Fruit fly (Drosophila melanogaster) whole organism, embryonic: ENCODE measurements around the gene CG8135.

ENCODE experiments used
- Antp ChIP-seq: fragments of 200-800 bp; sonication (Bioruptor generic); optimal IDR thresholded peaks from 3 replicates; lab custom pipeline; 2016; ENCODE audit warnings: missing biosample characterization, missing genetic modification characterization
- CG10366 ChIP-seq: fragments of 200-800 bp; sonication (Bioruptor generic); IDR thresholded peaks from 2 replicates; pipeline ENCODE4 v1.3.6; 2022; ENCODE audit warnings: missing biosample characterization, missing genetic modification characterization
- CG10543 ChIP-seq: fragments of 200-800 bp; sonication (Bioruptor generic); optimal IDR thresholded peaks from 3 replicates; lab custom pipeline; 2017; ENCODE audit warnings: missing biosample characterization, mild to moderate bottlenecking, missing genetic modification characterization, moderate library complexity
- CG12236 ChIP-seq: fragments of 200-800 bp; sonication (Bioruptor generic); optimal IDR thresholded peaks from 2 replicates; lab custom pipeline; 2016; ENCODE audit warnings: missing biosample characterization, missing genetic modification characterization
- CG15269 ChIP-seq: fragments of 200-800 bp; sonication (Bioruptor generic); optimal IDR thresholded peaks from 2 replicates; lab custom pipeline; 2018; ENCODE audit warnings: missing biosample characterization, mild to moderate bottlenecking, missing genetic modification characterization, moderate library complexity
- CG15601 ChIP-seq: fragments of 200-800 bp; sonication (Bioruptor generic); optimal IDR thresholded peaks from 3 replicates; lab custom pipeline; 2019; ENCODE audit warnings: missing biosample characterization, mild to moderate bottlenecking, missing genetic modification characterization, moderate library complexity
- CG16815 ChIP-seq: fragments of 200-800 bp; sonication (Bioruptor generic); optimal IDR thresholded peaks from 3 replicates; lab custom pipeline; 2017; ENCODE audit warnings: missing biosample characterization, mild to moderate bottlenecking, missing genetic modification characterization
- CG2129 ChIP-seq: fragments of 200-800 bp; sonication (Bioruptor generic); IDR thresholded peaks from 2 replicates; pipeline ENCODE4 v1.3.6; 2022; ENCODE audit warnings: missing biosample characterization, missing genetic modification characterization; ENCODE audit not compliant: partially characterized antibody
- CG2202 ChIP-seq: fragments of 200-800 bp; sonication (Bioruptor generic); optimal IDR thresholded peaks from 2 replicates; lab custom pipeline; 2018; ENCODE audit warnings: missing biosample characterization, mild to moderate bottlenecking, missing genetic modification characterization
- CG30020 ChIP-seq: fragments of 200-800 bp; optimal IDR thresholded peaks from 2 replicates; lab custom pipeline; 2019; ENCODE audit warnings: missing biosample characterization, mild to moderate bottlenecking, missing genetic modification characterization, moderate library complexity
- CG30431 ChIP-seq: fragments of 200-800 bp; sonication (Bioruptor generic); optimal IDR thresholded peaks from 2 replicates; lab custom pipeline; 2017; ENCODE audit warnings: missing biosample characterization, missing genetic modification characterization
- CG6272 ChIP-seq: fragments of 200-800 bp; sonication (Bioruptor generic); IDR thresholded peaks from 2 replicates; pipeline ENCODE4 v1.3.6; 2022; ENCODE audit warnings: missing biosample characterization, missing genetic modification characterization
- CG7745 ChIP-seq: fragments of 200-800 bp; sonication (Bioruptor generic); optimal IDR thresholded peaks from 2 replicates; lab custom pipeline; 2018; ENCODE audit warnings: missing biosample characterization, mild to moderate bottlenecking, missing genetic modification characterization, moderate library complexity
- CG8281 ChIP-seq: fragments of 200-800 bp; sonication (Bioruptor generic); optimal IDR thresholded peaks from 2 replicates; lab custom pipeline; 2018; ENCODE audit warnings: missing biosample characterization, mild to moderate bottlenecking, missing genetic modification characterization, moderate library complexity
- CkIIα-i1 ChIP-seq: fragments of 200-800 bp; sonication (Bioruptor generic); IDR thresholded peaks from 2 replicates; pipeline ENCODE4 v1.3.6; 2022; ENCODE audit warnings: missing biosample characterization, missing genetic modification characterization
- D19A ChIP-seq: fragments of 200-800 bp; optimal IDR thresholded peaks from 3 replicates; lab custom pipeline; 2019; ENCODE audit warnings: missing biosample characterization, mild to moderate bottlenecking, missing genetic modification characterization, moderate library complexity
- Dip3 ChIP-seq: fragments of 200-800 bp; sonication (Bioruptor generic); optimal IDR thresholded peaks from 3 replicates; lab custom pipeline; 2016; ENCODE audit warnings: missing biosample characterization, missing genetic modification characterization
- Elba2 ChIP-seq: fragments of 200-800 bp; sonication (Bioruptor generic); optimal IDR thresholded peaks from 3 replicates; lab custom pipeline; 2016; ENCODE audit warnings: missing biosample characterization, missing genetic modification characterization
- Fer1 ChIP-seq: fragments of 200-800 bp; sonication (Bioruptor generic); optimal IDR thresholded peaks from 2 replicates; lab custom pipeline; 2017; ENCODE audit warnings: missing biosample characterization, mild to moderate bottlenecking, missing genetic modification characterization
- HHEX ChIP-seq: fragments of 200-800 bp; sonication (Bioruptor generic); optimal IDR thresholded peaks from 3 replicates; lab custom pipeline; 2017; ENCODE audit warnings: missing biosample characterization, mild to moderate bottlenecking, missing genetic modification characterization, missing genetic modification reagents
- HmgD ChIP-seq: fragments of 200-800 bp; sonication (Bioruptor generic); optimal IDR thresholded peaks from 3 replicates; lab custom pipeline; 2016; ENCODE audit warnings: missing biosample characterization, missing genetic modification characterization
- Hr3 ChIP-seq: fragments of 200-800 bp; sonication (Bioruptor generic); optimal IDR thresholded peaks from 3 replicates; lab custom pipeline; 2016; ENCODE audit warnings: missing biosample characterization, missing genetic modification characterization
- Jarid2 ChIP-seq: fragments of 200-800 bp; sonication (Bioruptor generic); optimal IDR thresholded peaks from 3 replicates; lab custom pipeline; 2017; ENCODE audit warnings: mild to moderate bottlenecking, missing biosample characterization, missing genetic modification reagents, missing genetic modification characterization
- Myb ChIP-seq: fragments of 200-800 bp; sonication (Bioruptor generic); optimal IDR thresholded peaks from 2 replicates; lab custom pipeline; 2016; ENCODE audit warnings: missing biosample characterization, missing genetic modification characterization
- NC2α ChIP-seq: fragments of 200-800 bp; sonication (Bioruptor generic); optimal IDR thresholded peaks from 2 replicates; lab custom pipeline; 2016; ENCODE audit warnings: missing biosample characterization, missing genetic modification characterization
- Ptx1 ChIP-seq: fragments of 200-800 bp; sonication (Bioruptor generic); IDR thresholded peaks from 2 replicates; pipeline ENCODE4 v1.3.6; 2022; ENCODE audit warnings: missing biosample characterization, missing genetic modification characterization
- Sry-β ChIP-seq: fragments of 200-800 bp; sonication (Bioruptor generic); optimal IDR thresholded peaks from 2 replicates; lab custom pipeline; 2018; ENCODE audit warnings: missing biosample characterization, mild to moderate bottlenecking, missing genetic modification characterization, moderate library complexity
- ap ChIP-seq: fragments of 200-800 bp; sonication (Bioruptor generic); IDR thresholded peaks from 2 replicates; pipeline ENCODE4 v1.3.6; 2022; ENCODE audit warnings: missing biosample characterization, missing genetic modification characterization
- ase ChIP-seq: fragments of 200-800 bp; sonication (Bioruptor generic); IDR thresholded peaks from 3 replicates; pipeline ENCODE4 v1.3.6; 2022; ENCODE audit warnings: missing biosample characterization, missing genetic modification characterization
- ash1 ChIP-seq: fragments of 200-800 bp; sonication (Bioruptor generic); optimal IDR thresholded peaks from 2 replicates; lab custom pipeline; 2018; ENCODE audit warnings: missing biosample characterization, mild to moderate bottlenecking, missing genetic modification characterization
- bab2 ChIP-seq: fragments of 200-800 bp; sonication (Bioruptor generic); optimal IDR thresholded peaks from 2 replicates; lab custom pipeline; 2016; ENCODE audit warnings: missing biosample characterization, missing genetic modification characterization
- dimm ChIP-seq: fragments of 200-800 bp; sonication (Bioruptor generic); IDR thresholded peaks from 2 replicates; pipeline ENCODE4 v1.3.6; 2022; ENCODE audit warnings: missing biosample characterization, missing genetic modification characterization
- dmrt11E ChIP-seq: fragments of 200-800 bp; sonication (Bioruptor generic); optimal IDR thresholded peaks from 3 replicates; lab custom pipeline; 2018; ENCODE audit warnings: missing biosample characterization, mild to moderate bottlenecking, missing genetic modification characterization, moderate library complexity
- dmrt99B ChIP-seq: fragments of 200-800 bp; sonication (Bioruptor generic); optimal IDR thresholded peaks from 2 replicates; lab custom pipeline; 2018; ENCODE audit warnings: missing biosample characterization, mild to moderate bottlenecking, missing genetic modification characterization, moderate library complexity
- emc ChIP-seq: fragments of 200-800 bp; sonication (Bioruptor generic); optimal IDR thresholded peaks from 2 replicates; lab custom pipeline; 2016; ENCODE audit warnings: missing biosample characterization, missing genetic modification characterization
- fd102C ChIP-seq: fragments of 200-800 bp; sonication (Bioruptor generic); optimal IDR thresholded peaks from 2 replicates; lab custom pipeline; 2018; ENCODE audit warnings: missing biosample characterization, mild to moderate bottlenecking, missing genetic modification characterization, moderate library complexity
- gfzf ChIP-seq: fragments of 200-800 bp; sonication (Bioruptor generic); optimal IDR thresholded peaks from 2 replicates; lab custom pipeline; 2016; ENCODE audit warnings: missing biosample characterization, mild to moderate bottlenecking, missing genetic modification characterization, moderate library complexity
- h ChIP-seq: fragments of >200 bp; optimal IDR thresholded peaks from 2 replicates; lab custom pipeline; 2017
- lov ChIP-seq, 2 experiments: fragments of 200-800 bp in 1 of 2; fragments of >200 bp in 1 of 2; sonication (Bioruptor generic) in 1 of 2; IDR thresholded peaks in 1 of 2; optimal IDR thresholded peaks in 1 of 2; 2 replicates in 1 of 2; 3 replicates in 1 of 2; pipeline versions ENCODE4 v1.3.6 to Lab custom; 2017 to 2022; ENCODE audit warnings: missing biosample characterization in 1 of 2, missing genetic modification characterization in 1 of 2
- maf-S ChIP-seq: fragments of 200-800 bp; sonication (Bioruptor generic); optimal IDR thresholded peaks from 2 replicates; lab custom pipeline; 2016; ENCODE audit warnings: missing biosample characterization, missing genetic modification characterization
- otp ChIP-seq: fragments of 200-800 bp; sonication (Bioruptor generic); IDR thresholded peaks from 3 replicates; pipeline ENCODE4, ENCODE4 v1.3.6; 2022; ENCODE audit warnings: missing biosample characterization, missing genetic modification characterization
- pnt ChIP-seq: fragments of 200-800 bp; sonication (Bioruptor generic); optimal IDR thresholded peaks from 3 replicates; lab custom pipeline; 2016; ENCODE audit warnings: missing biosample characterization, missing genetic modification characterization
- prd ChIP-seq, 3 experiments: fragments of >200 bp in 2 of 3; fragments of 200-800 bp in 1 of 3; sonication (Bioruptor generic) in 1 of 3; optimal IDR thresholded peaks in 2 of 3; IDR thresholded peaks in 1 of 3; 2 replicates in 2 of 3; 3 replicates in 1 of 3; pipeline versions ENCODE4 v1.3.6 to Lab custom; 2017 to 2022; ENCODE audit warnings: missing biosample characterization in 1 of 3, missing genetic modification characterization in 1 of 3
- slou ChIP-seq: fragments of 200-800 bp; sonication (Bioruptor generic); optimal IDR thresholded peaks from 3 replicates; lab custom pipeline; 2016; ENCODE audit warnings: missing biosample characterization, missing genetic modification characterization
- sqz ChIP-seq: fragments of 200-800 bp; sonication (Bioruptor generic); optimal IDR thresholded peaks from 3 replicates; lab custom pipeline; 2018; ENCODE audit warnings: missing biosample characterization, mild to moderate bottlenecking, missing genetic modification characterization
- tll ChIP-seq, 2 experiments: fragments of 200-800 bp in 1 of 2; fragments of >200 bp in 1 of 2; sonication (Bioruptor generic) in 1 of 2; optimal IDR thresholded peaks; 2 replicates each; lab custom pipeline; 2017 to 2019; ENCODE audit warnings: missing biosample characterization in 2 of 2, missing genetic modification characterization in 2 of 2, mild to moderate bottlenecking in 1 of 2, moderate library complexity in 1 of 2
- unc-4 ChIP-seq: fragments of 200-800 bp; sonication (Bioruptor generic); IDR thresholded peaks from 2 replicates; pipeline ENCODE4 v1.3.6; 2022; ENCODE audit warnings: missing biosample characterization, missing genetic modification characterization; ENCODE audit not compliant: partially characterized antibody
- usp ChIP-seq: fragments of >200 bp; optimal IDR thresholded peaks from 2 replicates; lab custom pipeline; 2017; ENCODE audit warnings: missing biosample characterization, missing genetic modification characterization

CG8135 gene

dm6 chr3R:9434543-9435407 is 30.6 kb downstream of the CG8135 start:
- no peak for TF ChIP-seq CG30020 (tag; lab: Kevin White, UChicago)
- TF ChIP-seq sqz (GFP tag; lab: Kevin White, UChicago): peak; percentile 82
- TF ChIP-seq CG7745: no peak
- TF ChIP-seq h (lab: Kevin White, UChicago): no peak
- TF ChIP-seq NC2α (GFP tag; lab: Kevin White, UChicago): peak; percentile 49
- TF ChIP-seq fd102C (GFP tag; lab: Kevin White, UChicago): no peak
- TF ChIP-seq ase (GFP tag; lab: Robert Waterston, UW): peak; percentile 89
- TF ChIP-seq Ptx1 (GFP tag; lab: Robert Waterston, UW): peak; percentile 90
- TF ChIP-seq CkIIα-i1 (GFP tag; lab: Robert Waterston, UW): peak; percentile 72
- peak; percentile 36 for TF ChIP-seq Jarid2 (GFP tag; lab: Kevin White, UChicago)
- TF ChIP-seq dmrt11E (tag; lab: Kevin White, UChicago): peak; percentile 59
- no peak for TF ChIP-seq tll (GFP tag; optimal IDR thresholded peaks at IDR 0.05; lab: Kevin White, UChicago)
- no peak for TF ChIP-seq gfzf (GFP tag; lab: Kevin White, UChicago)
- TF ChIP-seq ash1 (GFP tag; lab: Kevin White, UChicago): no peak
- TF ChIP-seq CG10543 (GFP tag; lab: Kevin White, UChicago): peak; percentile 61
- TF ChIP-seq emc: peak; percentile 69
- TF ChIP-seq dimm (GFP tag; lab: Robert Waterston, UW): peak; percentile 82; the same call in 1 of the 2 replicates
- peak; percentile 45 for TF ChIP-seq HmgD
- peak; percentile 52 for TF ChIP-seq slou (GFP tag; lab: Kevin White, UChicago)
- peak; percentile 68 for TF ChIP-seq CG12236 (GFP tag; lab: Kevin White, UChicago)
- TF ChIP-seq CG30431 (GFP tag; lab: Kevin White, UChicago): peak; percentile 38
- TF ChIP-seq Myb: peak; percentile 46
- peak; percentile 87 for TF ChIP-seq HHEX (GFP tag; lab: Kevin White, UChicago)
- peak; percentile 82 for TF ChIP-seq dmrt99B (tag; lab: Kevin White, UChicago)
- TF ChIP-seq maf-S: peak; percentile 78
- TF ChIP-seq Sry-β (GFP tag; lab: Kevin White, UChicago): no peak
- TF ChIP-seq pnt (GFP tag; lab: Kevin White, UChicago): peak; percentile 69
- TF ChIP-seq CG16815 (GFP tag; lab: Kevin White, UChicago): peak; percentile 52
- peak; percentile 85 for TF ChIP-seq ap (GFP tag; lab: Robert Waterston, UW)
- peak; percentile 84 for TF ChIP-seq CG10366 (GFP tag; lab: Robert Waterston, UW)
- TF ChIP-seq Hr3 (GFP tag; lab: Kevin White, UChicago): peak; percentile 84
- TF ChIP-seq Elba2: no peak
- TF ChIP-seq CG8281 (tag; lab: Kevin White, UChicago): peak; percentile 69
- no peak for TF ChIP-seq usp (GFP tag; lab: Kevin White, UChicago)
- no peak for TF ChIP-seq CG2129 (GFP tag; lab: Robert Waterston, UW)
- peak; percentile 65 for TF ChIP-seq CG6272
- peak; percentile 92 for TF ChIP-seq CG15269 (tag; lab: Kevin White, UChicago)
- TF ChIP-seq CG2202 (tag; lab: Kevin White, UChicago): peak; percentile 42
- TF ChIP-seq Dip3 (GFP tag; lab: Kevin White, UChicago): peak; percentile 69
- peak; percentile 69 for TF ChIP-seq CG15601
- peak; percentile 80 for TF ChIP-seq otp (GFP tag; lab: Robert Waterston, UW)
- TF ChIP-seq bab2 (GFP tag; lab: Kevin White, UChicago): peak; percentile 86
- no peak for TF ChIP-seq unc-4 (GFP tag; lab: Robert Waterston, UW)
- peak; percentile 69 for TF ChIP-seq Antp
- TF ChIP-seq D19A: peak; percentile 81
- no peak for TF ChIP-seq prd (optimal IDR thresholded peaks at IDR 0.05; lab: Kevin White, UChicago)
- peak; percentile 91 for TF ChIP-seq prd (GFP tag; IDR thresholded peaks at IDR 0.05; lab: Robert Waterston, UW)
- no peak for TF ChIP-seq lov (optimal IDR thresholded peaks at IDR 0.05; lab: Kevin White, UChicago)
- peak; percentile 79; the same call in 2 of the 3 replicates for TF ChIP-seq lov (GFP tag; IDR thresholded peaks at IDR 0.05; lab: Robert Waterston, UW)
- TF ChIP-seq Fer1: peak; percentile 86
